Worm (Caenorhabditis elegans) whole organism, young adult: ENCODE data around the gene Y32B12C.1.

Experiments
- B0035.1 ChIP-seq: sonication (generic microtip); optimal IDR thresholded peaks from 2 replicates; lab custom pipeline; 2016; ENCODE audit warnings: missing genetic modification characterization, mild to moderate bottlenecking, missing compliant biosample characterization, missing genotype, missing genetic modification reagents
- B0261.1 ChIP-seq: sonication (generic microtip); optimal IDR thresholded peaks from 2 replicates; lab custom pipeline; 2016; ENCODE audit warnings: mild to moderate bottlenecking, missing genetic modification characterization, moderate library complexity, missing compliant biosample characterization
- F49E8.2 ChIP-seq: sonication (generic microtip); optimal IDR thresholded peaks from 3 replicates; lab custom pipeline; 2017; ENCODE audit warnings: missing genetic modification characterization, mild to moderate bottlenecking, missing compliant biosample characterization, antibody characterized with exemption, moderate library complexity; ENCODE audit not compliant: insufficient read depth
- K12H6.12 ChIP-seq: fragments of 200-800 bp; sonication (Bioruptor generic); optimal IDR thresholded peaks from 2 replicates; lab custom pipeline; 2018; ENCODE audit warnings: mild to moderate bottlenecking, missing genetic modification characterization, missing compliant biosample characterization
- Y53G8AR.9 ChIP-seq: fragments of 200-800 bp; sonication (Bioruptor generic); conservative IDR thresholded peaks from 2 replicates; pipeline ENCODE4 v1.3.6; 2022; ENCODE audit warnings: missing genetic modification reagents, missing genetic modification characterization, missing compliant biosample characterization
- Y56A3A.18 ChIP-seq: fragments of 200-800 bp; sonication (Bioruptor generic); IDR thresholded peaks from 2 replicates; pipeline ENCODE4 v1.3.6; 2022; ENCODE audit warnings: missing genetic modification reagents, missing genetic modification characterization, missing compliant biosample characterization
- akir-1 ChIP-seq: fragments of 200-800 bp; sonication (Bioruptor generic); optimal IDR thresholded peaks from 2 replicates; lab custom pipeline; 2018; ENCODE audit warnings: mild to moderate bottlenecking, missing genetic modification characterization, moderate library complexity, missing compliant biosample characterization
- aptf-2 ChIP-seq: fragments of 200-800 bp; sonication (Bioruptor generic); conservative IDR thresholded peaks from 2 replicates; pipeline ENCODE4 v1.3.6; 2022; ENCODE audit warnings: missing genetic modification reagents, missing genetic modification characterization, missing compliant biosample characterization
- atf-7 ChIP-seq: sonication (generic microtip); optimal IDR thresholded peaks from 2 replicates; lab custom pipeline; 2017; ENCODE audit warnings: mild to moderate bottlenecking, missing genetic modification characterization, missing compliant biosample characterization
- athp-1 ChIP-seq: sonication (generic microtip); optimal IDR thresholded peaks from 2 replicates; lab custom pipeline; 2017; ENCODE audit warnings: mild to moderate bottlenecking, missing genetic modification characterization, missing compliant biosample characterization
- ccch-3 ChIP-seq: fragments of 200-800 bp; sonication (Bioruptor generic); optimal IDR thresholded peaks from 2 replicates; lab custom pipeline; 2018; ENCODE audit warnings: mild to moderate bottlenecking, missing genetic modification characterization, missing compliant biosample characterization
- ceh-100 ChIP-seq: fragments of 200-800 bp; sonication (Bioruptor generic); IDR thresholded peaks from 2 replicates; pipeline ENCODE4 v1.3.6; 2022; ENCODE audit warnings: missing genetic modification reagents, missing genetic modification characterization, missing compliant biosample characterization
- ceh-58 ChIP-seq: fragments of 200-800 bp; sonication (Bioruptor generic); IDR thresholded peaks from 2 replicates; pipeline ENCODE4 v1.3.6; 2022; ENCODE audit warnings: missing genetic modification characterization, missing compliant biosample characterization
- die-1 ChIP-seq: sonication (generic microtip); optimal IDR thresholded peaks from 2 replicates; lab custom pipeline; 2016; ENCODE audit warnings: missing genotype, mild to moderate bottlenecking, missing genetic modification characterization, missing compliant biosample characterization
- dox-1 ChIP-seq: fragments of 200-800 bp; sonication (Bioruptor generic); IDR thresholded peaks from 2 replicates; pipeline ENCODE4 v1.3.6; 2022; ENCODE audit warnings: missing genetic modification reagents, missing genetic modification characterization, missing compliant biosample characterization
- egrh-3 ChIP-seq: fragments of 200-800 bp; sonication (Bioruptor generic); IDR thresholded peaks from 2 replicates; pipeline ENCODE4 v1.3.6; 2022; ENCODE audit warnings: missing genetic modification reagents, missing genetic modification characterization, missing compliant biosample characterization
- ekl-4 ChIP-seq: fragments of 200-800 bp; sonication (Bioruptor generic); IDR thresholded peaks from 2 replicates; pipeline ENCODE4 v1.3.6; 2022; ENCODE audit warnings: missing genetic modification reagents, missing genetic modification characterization, missing compliant biosample characterization
- him-1 ChIP-seq: sonication (generic microtip); optimal IDR thresholded peaks from 2 replicates; lab custom pipeline; 2016; ENCODE audit warnings: missing genotype, missing genetic modification reagents, missing genetic modification characterization, missing compliant biosample characterization
- hlh-12 ChIP-seq: sonication (generic microtip); optimal IDR thresholded peaks from 2 replicates; lab custom pipeline; 2016; ENCODE audit warnings: missing genetic modification characterization, missing compliant biosample characterization
- hlh-26 ChIP-seq: fragments of 200-800 bp; sonication (Bioruptor generic); conservative IDR thresholded peaks from 2 replicates; pipeline ENCODE4 v1.3.6; 2022; ENCODE audit warnings: missing genetic modification reagents, missing genetic modification characterization, missing compliant biosample characterization
- lag-1 ChIP-seq: fragments of 200-800 bp; sonication (Bioruptor generic); IDR thresholded peaks from 2 replicates; pipeline ENCODE4 v1.3.6; 2022; ENCODE audit warnings: missing genetic modification reagents, missing genetic modification characterization, missing compliant biosample characterization
- let-607 ChIP-seq, 2 experiments: fragments of 200-800 bp in 1 of 2; sonication (Bioruptor generic) in 1 of 2; sonication (generic microtip) in 1 of 2; optimal IDR thresholded peaks; 2 replicates each; lab custom pipeline; 2016 to 2018; ENCODE audit warnings: mild to moderate bottlenecking in 2 of 2, missing compliant biosample characterization in 2 of 2, missing genetic modification characterization in 2 of 2, moderate library complexity in 2 of 2, missing genotype in 1 of 2
- lin-26 ChIP-seq: fragments of 200-800 bp; sonication (Bioruptor generic); IDR thresholded peaks from 2 replicates; pipeline ENCODE4 v1.3.6; 2022; ENCODE audit warnings: missing genetic modification reagents, missing genetic modification characterization, missing compliant biosample characterization
- lin-35 ChIP-seq, 3 experiments: fragments of 150-350 bp in 2 of 3; sonication (generic microtip) in 1 of 3; optimal IDR thresholded peaks; 2 replicates each; lab custom pipeline; 2014 to 2018; ENCODE audit warnings: missing biosample characterization in 3 of 3, missing genetic modification characterization in 3 of 3, missing genetic modification reagents in 3 of 3
- lin-54 ChIP-seq: fragments of 200-800 bp; sonication (Bioruptor generic); optimal IDR thresholded peaks from 2 replicates; lab custom pipeline; 2018; ENCODE audit warnings: mild to moderate bottlenecking, missing genetic modification characterization, missing compliant biosample characterization
- lsl-1 ChIP-seq: fragments of 200-800 bp; sonication (Bioruptor generic); optimal IDR thresholded peaks from 2 replicates; lab custom pipeline; 2018; ENCODE audit warnings: mild to moderate bottlenecking, missing genetic modification characterization, moderate library complexity, missing compliant biosample characterization
- madf-3 ChIP-seq: fragments of 200-800 bp; sonication (Bioruptor generic); IDR thresholded peaks from 2 replicates; pipeline ENCODE4 v1.3.6; 2022; ENCODE audit warnings: missing genetic modification reagents, missing genetic modification characterization, missing compliant biosample characterization
- madf-8 ChIP-seq: fragments of 200-800 bp; sonication (Bioruptor generic); conservative IDR thresholded peaks from 2 replicates; pipeline ENCODE4 v1.3.6; 2022; ENCODE audit warnings: missing genetic modification reagents, missing genetic modification characterization, missing compliant biosample characterization
- mcd-1 ChIP-seq: fragments of 200-800 bp; sonication (Bioruptor generic); IDR thresholded peaks from 2 replicates; pipeline ENCODE4 v1.3.6; 2022; ENCODE audit warnings: missing genetic modification reagents, missing genetic modification characterization, missing compliant biosample characterization
- mel-28 ChIP-seq: sonication (generic microtip); optimal IDR thresholded peaks from 2 replicates; lab custom pipeline; 2016; ENCODE audit warnings: borderline replicate concordance, mild to moderate bottlenecking, missing genetic modification characterization, missing compliant biosample characterization
- nfya-2 ChIP-seq: fragments of 200-800 bp; sonication (Bioruptor generic); IDR thresholded peaks from 2 replicates; pipeline ENCODE4 v1.3.6; 2022; ENCODE audit warnings: missing genetic modification reagents, missing genetic modification characterization, missing compliant biosample characterization
- nfyb-1 ChIP-seq: fragments of 200-800 bp; sonication (Bioruptor generic); IDR thresholded peaks from 2 replicates; pipeline ENCODE4 v1.3.6; 2022; ENCODE audit warnings: missing genetic modification reagents, missing genetic modification characterization, missing compliant biosample characterization
- nhr-120 ChIP-seq: fragments of 200-800 bp; sonication (Bioruptor generic); IDR thresholded peaks from 2 replicates; pipeline ENCODE4 v1.3.6; 2022; ENCODE audit warnings: missing genetic modification characterization, missing compliant biosample characterization
- nhr-90 ChIP-seq: sonication (generic microtip); optimal IDR thresholded peaks from 2 replicates; lab custom pipeline; 2016; ENCODE audit warnings: missing genotype, mild to moderate bottlenecking, missing genetic modification characterization, missing compliant biosample characterization
- rcor-1 ChIP-seq: fragments of 200-800 bp; sonication (Bioruptor generic); IDR thresholded peaks from 2 replicates; pipeline ENCODE4 v1.3.6; 2022; ENCODE audit warnings: missing genetic modification reagents, missing genetic modification characterization, missing compliant biosample characterization
- rpc-1 ChIP-seq, 2 experiments: fragments of 150-350 bp in 1 of 2; sonication (generic microtip) in 1 of 2; optimal IDR thresholded peaks; 2 replicates each; lab custom pipeline; 2014 to 2018; ENCODE audit warnings: missing biosample characterization in 1 of 2, missing genetic modification characterization in 1 of 2, missing genetic modification reagents in 1 of 2, missing genotype in 1 of 2
- snpc-1.3 ChIP-seq: sonication (generic microtip); optimal IDR thresholded peaks from 2 replicates; lab custom pipeline; 2017; ENCODE audit warnings: missing genetic modification characterization, mild to moderate bottlenecking, missing compliant biosample characterization, antibody characterized with exemption, moderate library complexity, missing genotype, missing genetic modification reagents; ENCODE audit not compliant: insufficient read depth
- snpc-3.4 ChIP-seq: sonication (generic microtip); optimal IDR thresholded peaks from 2 replicates; lab custom pipeline; 2017; ENCODE audit warnings: missing genetic modification characterization, mild to moderate bottlenecking, missing compliant biosample characterization, antibody characterized with exemption, moderate library complexity, missing genotype, missing genetic modification reagents
- snpc-4 ChIP-seq, 5 experiments: fragments of 150-350 bp in 1 of 5; sonication (generic microtip) in 4 of 5; optimal IDR thresholded peaks; 2 replicates each; lab custom pipeline; 2014 to 2018; ENCODE audit warnings: missing genetic modification characterization in 5 of 5, missing biosample characterization in 3 of 5, antibody characterized with exemption in 2 of 5, mild to moderate bottlenecking in 2 of 5, missing compliant biosample characterization in 2 of 5, missing genotype in 2 of 5, moderate library complexity in 2 of 5, missing genetic modification reagents in 1 of 5
- tbp1 ChIP-seq: fragments of 200-800 bp; sonication (Bioruptor generic); optimal IDR thresholded peaks from 2 replicates; lab custom pipeline; 2018; ENCODE audit warnings: mild to moderate bottlenecking, missing genetic modification characterization, missing compliant biosample characterization
- unc-62 ChIP-seq: fragments of 150-350 bp; optimal IDR thresholded peaks from 2 replicates; lab custom pipeline; 2014; ENCODE audit warnings: missing biosample characterization, missing genetic modification reagents, missing genetic modification characterization
- zim-3 ChIP-seq: sonication (generic microtip); optimal IDR thresholded peaks from 2 replicates; lab custom pipeline; 2017; ENCODE audit warnings: mild to moderate bottlenecking, missing genetic modification characterization, moderate library complexity, missing compliant biosample characterization
- ztf-25 ChIP-seq: fragments of 200-800 bp; sonication (Bioruptor generic); IDR thresholded peaks from 2 replicates; pipeline ENCODE4 v1.3.6; 2022; ENCODE audit warnings: missing genetic modification reagents, missing genetic modification characterization, missing compliant biosample characterization
- ztf-6 ChIP-seq: fragments of 200-800 bp; sonication (Bioruptor generic); IDR thresholded peaks from 2 replicates; pipeline ENCODE4 v1.3.6; 2022; ENCODE audit warnings: missing genetic modification reagents, missing genetic modification characterization, missing compliant biosample characterization

The Y32B12C.1 gene

DNA sequence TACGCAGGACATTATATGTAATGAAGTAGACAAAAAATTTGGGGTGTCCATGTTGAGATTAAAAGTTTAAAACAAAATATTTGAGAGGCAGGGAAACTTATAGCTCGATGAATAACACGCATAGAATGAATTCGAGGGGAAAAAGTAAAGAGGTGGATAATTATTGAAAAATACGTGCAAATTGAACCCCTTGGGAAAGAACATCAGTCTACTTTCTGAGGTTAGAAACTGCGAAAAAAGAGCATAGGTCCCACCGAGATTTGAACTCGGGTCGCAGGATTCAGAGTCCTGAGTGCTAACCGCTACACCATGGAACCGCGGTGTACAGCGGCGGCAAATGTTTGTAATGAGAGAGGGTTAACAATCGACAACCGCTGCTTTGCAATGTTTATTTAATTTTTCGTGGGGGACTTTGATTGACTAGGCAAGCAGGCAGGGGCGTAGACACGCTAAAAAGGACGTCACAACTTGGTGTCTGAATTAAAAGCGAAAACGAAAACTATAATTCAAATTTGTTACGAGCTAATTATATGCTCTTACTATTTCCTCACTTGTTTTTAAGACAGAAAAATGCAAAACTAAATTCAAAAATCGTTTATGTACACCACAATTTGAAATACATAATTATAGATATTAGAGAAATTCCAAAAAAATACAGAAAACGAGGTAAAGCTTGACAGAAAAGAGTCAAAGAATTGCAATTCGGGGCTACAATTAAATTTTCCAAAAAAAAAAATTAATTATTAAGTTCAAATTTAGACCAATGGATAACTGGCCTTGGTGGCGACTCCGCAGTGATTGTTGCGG lies 14.2 kb upstream of the Y32B12C.1 start, which contains the start of gene srh-269 (continued):
- peak; percentile 57 to 68 for TF ChIP-seq let-607 (tag; optimal IDR thresholded peaks at IDR 0.05; lab: Kevin White, UChicago)
- TF ChIP-seq akir-1 (GFP tag; lab: Kevin White, UChicago), result no peak
- no peak for TF ChIP-seq ccch-3 (GFP tag; lab: Kevin White, UChicago)
- peak; percentile 75 for TF ChIP-seq ceh-100 (GFP tag; lab: Robert Waterston, UW)
- TF ChIP-seq ekl-4 (GFP tag; lab: Robert Waterston, UW), result peak; percentile 87
- TF ChIP-seq nhr-120 (GFP tag; lab: Robert Waterston, UW), result 0 out of 2 replicates have a peak, but pooled peaks have one; percentile 76
- peak; percentile 13 for TF ChIP-seq mel-28 (tag; lab: Kevin White, UChicago)
- TF ChIP-seq B0035.1 (tag; lab: Kevin White, UChicago), result peak; percentile 76
- TF ChIP-seq madf-3, result peak; percentile 85
- TF ChIP-seq dox-1 (GFP tag; lab: Robert Waterston, UW), result peak; percentile 56; the same call in 1 of the 2 replicates
- TF ChIP-seq die-1 (tag; lab: Kevin White, UChicago), result peak; percentile 85
- peak; percentile 77 for TF ChIP-seq lin-54 (GFP tag; lab: Kevin White, UChicago)
- peak; percentile 72 for TF ChIP-seq snpc-3.4 (tag; lab: Kevin White, UChicago)
- peak; percentile 95 for TF ChIP-seq tbp1
- no peak for TF ChIP-seq aptf-2 (GFP tag; lab: Robert Waterston, UW)
- no peak for TF ChIP-seq unc-62 (GFP tag; lab: Kevin White, UChicago)
- peak; percentile 27 for TF ChIP-seq hlh-12 (tag; lab: Kevin White, UChicago)
- peak; percentile 88; the same call in 1 of the 2 replicates for TF ChIP-seq ceh-58 (GFP tag; lab: Robert Waterston, UW)
- TF ChIP-seq nfya-2 (GFP tag; lab: Robert Waterston, UW), result no peak
- TF ChIP-seq lag-1 (GFP tag; lab: Robert Waterston, UW), result no peak
- peak; percentile 93 for TF ChIP-seq B0261.1 (tag; lab: Kevin White, UChicago)
- TF ChIP-seq snpc-1.3 (tag; lab: Kevin White, UChicago), result peak; percentile 72
- peak; percentile 95 for TF ChIP-seq nfyb-1
- TF ChIP-seq Y53G8AR.9 (GFP tag; lab: Robert Waterston, UW), result peak; percentile 96
- TF ChIP-seq zim-3 (tag; lab: Kevin White, UChicago), result peak; percentile 86
- peak; percentile 90 for TF ChIP-seq atf-7 (tag; lab: Kevin White, UChicago)
- peak; percentile 69 for TF ChIP-seq rcor-1 (GFP tag; lab: Robert Waterston, UW)
- peak; percentile 20 for TF ChIP-seq lsl-1 (GFP tag; lab: Kevin White, UChicago)
- TF ChIP-seq snpc-4 (GFP tag; optimal IDR thresholded peaks at IDR 0.05; lab: Kevin White, UChicago), result peak; percentile 51
- peak; percentile 30 to 86 (median 58) for TF ChIP-seq snpc-4 (tag; optimal IDR thresholded peaks at IDR 0.05; lab: Kevin White, UChicago)
- 0 out of 2 replicates have a peak, but pooled peaks have one; percentile 17 for TF ChIP-seq madf-8 (GFP tag; lab: Robert Waterston, UW)
- peak; percentile 87 for TF ChIP-seq him-1 (tag; lab: Kevin White, UChicago)
- TF ChIP-seq lin-35 (GFP tag; optimal IDR thresholded peaks at IDR 0.05; lab: Kevin White, UChicago), result peak in 1 of 3 experiments; percentile 46
- TF ChIP-seq egrh-3 (GFP tag; lab: Robert Waterston, UW), result peak; percentile 32
- TF ChIP-seq lin-26 (GFP tag; lab: Robert Waterston, UW), result peak; percentile 91
- peak; percentile 64 for TF ChIP-seq nhr-90 (tag; lab: Kevin White, UChicago)
- peak; percentile 82 for TF ChIP-seq rpc-1 (optimal IDR thresholded peaks at IDR 0.05; lab: Kevin White, UChicago)
- peak; percentile 97 for TF ChIP-seq rpc-1 (tag; optimal IDR thresholded peaks at IDR 0.05; lab: Kevin White, UChicago)
- peak; percentile 98 for TF ChIP-seq Y56A3A.18 (GFP tag; lab: Robert Waterston, UW)
- peak; percentile 77 for TF ChIP-seq mcd-1 (GFP tag; lab: Robert Waterston, UW)
- TF ChIP-seq athp-1 (tag; lab: Kevin White, UChicago), result peak; percentile 58
- TF ChIP-seq ztf-25 (GFP tag; lab: Robert Waterston, UW), result peak; percentile 90
- TF ChIP-seq ztf-6, result 0 out of 2 replicates have a peak, but pooled peaks have one; percentile 6
- peak; percentile 29 for TF ChIP-seq F49E8.2 (tag; lab: Kevin White, UChicago)
- peak; percentile 28 for TF ChIP-seq K12H6.12 (tag; lab: Kevin White, UChicago)
- no peak for TF ChIP-seq hlh-26 (GFP tag; lab: Robert Waterston, UW)
